Worm (Caenorhabditis elegans): ENCODE measurements around the gene T28C6.7.

T28C6.7 gene

ce11 chrIV:8796246-8796645, 31.4 kb upstream of the T28C6.7 start:
- TF ChIP-seq jun-1 (tag; optimal IDR thresholded peaks at IDR 0.05) (no peak), snpc-4 (tag; optimal IDR thresholded peaks at IDR 0.05) (peak; percentile 41), lin-39 (tag; optimal IDR thresholded peaks at IDR 0.05) (peak; percentile 64), egl-5 (tag; optimal IDR thresholded peaks at IDR 0.05) (no peak), fkh-10 (GFP tag; optimal IDR thresholded peaks at IDR 0.05) (peak; percentile 68), hmg-11 (tag; optimal IDR thresholded peaks at IDR 0.05) (peak; percentile 26), ceh-16 (tag; optimal IDR thresholded peaks at IDR 0.05) (no peak), nfya-1 (tag; optimal IDR thresholded peaks at IDR 0.05; ENCODE audit: insufficient read depth) (peak; percentile 66)

ce11 chrIV:8798255-8798654, 29.3 kb upstream of the T28C6.7 start, which contains the start of gene clec-182:
TSS of gene clec-182 (minus strand) at chrIV:8798355.
- TF ChIP-seq tbx-2 (tag; optimal IDR thresholded peaks at IDR 0.05) (no peak), skn-1 (tag; optimal IDR thresholded peaks at IDR 0.05) (no peak), jun-1 (tag; optimal IDR thresholded peaks at IDR 0.05) (no peak), nhr-28 (tag; optimal IDR thresholded peaks at IDR 0.05) (no peak)

ce11 chrIV:8807327-8807726, 20.3 kb upstream of the T28C6.7 start:
- TF ChIP-seq pha-4 (tag; optimal IDR thresholded peaks at IDR 0.05) (peak; percentile 75), aly-2 (tag; optimal IDR thresholded peaks at IDR 0.05) (no peak), ztf-11 (tag; optimal IDR thresholded peaks at IDR 0.05) (no peak), eor-1 (tag; optimal IDR thresholded peaks at IDR 0.05) (no peak), ceh-9 (tag; optimal IDR thresholded peaks at IDR 0.05) (no peak), pqm-1 (tag; optimal IDR thresholded peaks at IDR 0.05) (peak; percentile 65)

- TF ChIP-seq nhr-25 (tag; optimal IDR thresholded peaks at IDR 0.05) (no peak), fos-1 (tag; optimal IDR thresholded peaks at IDR 0.05) (no peak), nhr-237 (tag; optimal IDR thresholded peaks at IDR 0.05) (no peak), pha-4 (tag; optimal IDR thresholded peaks at IDR 0.05) (no peak), egl-5 (tag; optimal IDR thresholded peaks at IDR 0.05) (no peak), pqm-1 (tag; optimal IDR thresholded peaks at IDR 0.05) (no peak), ceh-28 (tag; optimal IDR thresholded peaks at IDR 0.05) (no peak), ceh-9 (tag; optimal IDR thresholded peaks at IDR 0.05) (no peak), nhr-67 (tag; optimal IDR thresholded peaks at IDR 0.05) (no peak), elt-3 (tag; optimal IDR thresholded peaks at IDR 0.05) (no peak), nhr-76 (tag; optimal IDR thresholded peaks at IDR 0.05) (no peak), nhr-28 (tag; optimal IDR thresholded peaks at IDR 0.05) (no peak), skn-1 (tag; optimal IDR thresholded peaks at IDR 0.05) (no peak), nhr-12 (tag; optimal IDR thresholded peaks at IDR 0.05) (no peak), ama-1 (optimal IDR thresholded peaks at IDR 0.05) (no peak), zag-1 (tag; optimal IDR thresholded peaks at IDR 0.05) (no peak), elt-2 (tag; optimal IDR thresholded peaks at IDR 0.05) (no peak), lin-15B (tag; optimal IDR thresholded peaks at IDR 0.05) (no peak)
Observed at ce11 chrIV:8813614-8814013, 14.0 kb upstream of the T28C6.7 start, which contains the start of gene exc-5. TSS of gene exc-5 (minus strand) at chrIV:8813670.

ce11 chrIV:8815162-8815561, 12.4 kb upstream of the T28C6.7 start:
- TF ChIP-seq nhr-43 (tag; optimal IDR thresholded peaks at IDR 0.05; ENCODE audit: poor library complexity, severe bottlenecking) (peak; percentile 2), zag-1 (tag; optimal IDR thresholded peaks at IDR 0.05) (no peak), fkh-2 (tag; optimal IDR thresholded peaks at IDR 0.05) (no peak), elt-3 (tag; optimal IDR thresholded peaks at IDR 0.05) (peak in 1 of 3 experiments; percentile 48), pha-4 (tag; optimal IDR thresholded peaks at IDR 0.05) (no peak), unc-39 (tag; optimal IDR thresholded peaks at IDR 0.05) (no peak), ceh-9 (tag; optimal IDR thresholded peaks at IDR 0.05) (no peak), nhr-25 (tag; optimal IDR thresholded peaks at IDR 0.05) (no peak), R02D3.7 (tag; optimal IDR thresholded peaks at IDR 0.05) (no peak), elt-1 (tag; optimal IDR thresholded peaks at IDR 0.05) (no peak), sea-2 (GFP tag; optimal IDR thresholded peaks at IDR 0.05) (no peak), mdl-1 (tag; optimal IDR thresholded peaks at IDR 0.05) (no peak), nhr-67 (tag; optimal IDR thresholded peaks at IDR 0.05) (no peak), snpc-4 (tag; optimal IDR thresholded peaks at IDR 0.05) (no peak), ama-1 (optimal IDR thresholded peaks at IDR 0.05) (no peak), ceh-82 (tag; optimal IDR thresholded peaks at IDR 0.05) (no peak), fos-1 (tag; optimal IDR thresholded peaks at IDR 0.05) (no peak), nhr-23 (tag; optimal IDR thresholded peaks at IDR 0.05) (peak; percentile 66), nhr-11 (tag; optimal IDR thresholded peaks at IDR 0.05) (no peak), nhr-77 (tag; optimal IDR thresholded peaks at IDR 0.05) (no peak), fkh-10 (GFP tag; optimal IDR thresholded peaks at IDR 0.05) (no peak)
